Worm (Caenorhabditis elegans): Measurements from ENCODE around the gene C06H5.11.

DNA sequence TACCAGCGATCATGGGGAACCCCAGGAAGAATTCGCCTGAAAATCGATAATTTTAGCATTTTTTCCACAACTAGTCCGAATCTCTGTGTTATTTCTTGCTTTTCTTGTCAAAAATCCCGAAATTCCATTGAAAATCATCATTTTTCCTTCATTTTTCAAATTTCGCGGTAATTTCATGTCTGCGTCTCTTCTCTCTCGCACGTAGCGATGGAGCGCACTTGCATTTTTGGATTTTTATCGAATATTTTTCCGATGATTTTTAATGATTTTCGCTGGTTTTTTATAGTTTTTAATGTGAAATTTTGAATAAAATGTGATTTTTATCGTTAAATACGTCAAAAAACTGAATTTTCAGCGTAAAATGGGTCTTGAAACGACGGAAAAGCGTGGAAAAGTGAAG lies 27.6 kb upstream of the C06H5.11 start, which contains the start of gene E01B7.2:
- no peak for TF ChIP-seq ref-1 (GFP tag; conservative IDR thresholded peaks at IDR 0.05)
- TF ChIP-seq ztf-29 (GFP tag; IDR thresholded peaks at IDR 0.05): no peak
- TF ChIP-seq tab-1 (GFP tag; IDR thresholded peaks at IDR 0.05): no peak
- no peak for TF ChIP-seq ztf-23 (GFP tag; IDR thresholded peaks at IDR 0.05)
- TF ChIP-seq klf-2 (GFP tag; conservative IDR thresholded peaks at IDR 0.05): no peak
- no peak for TF ChIP-seq med-1 (GFP tag; optimal IDR thresholded peaks at IDR 0.05; ENCODE audit: insufficient read depth)
- TF ChIP-seq cog-1 (tag; optimal IDR thresholded peaks at IDR 0.05): no peak
- no peak for TF ChIP-seq flt-1 (GFP tag; IDR thresholded peaks at IDR 0.05)
- TF ChIP-seq T22C8.4 (GFP tag; IDR thresholded peaks at IDR 0.05): no peak

All from whole organism, midembryonic.